1 fruit fly cellular context compared by ENCODE assay signal in the genomic region with DNA sequence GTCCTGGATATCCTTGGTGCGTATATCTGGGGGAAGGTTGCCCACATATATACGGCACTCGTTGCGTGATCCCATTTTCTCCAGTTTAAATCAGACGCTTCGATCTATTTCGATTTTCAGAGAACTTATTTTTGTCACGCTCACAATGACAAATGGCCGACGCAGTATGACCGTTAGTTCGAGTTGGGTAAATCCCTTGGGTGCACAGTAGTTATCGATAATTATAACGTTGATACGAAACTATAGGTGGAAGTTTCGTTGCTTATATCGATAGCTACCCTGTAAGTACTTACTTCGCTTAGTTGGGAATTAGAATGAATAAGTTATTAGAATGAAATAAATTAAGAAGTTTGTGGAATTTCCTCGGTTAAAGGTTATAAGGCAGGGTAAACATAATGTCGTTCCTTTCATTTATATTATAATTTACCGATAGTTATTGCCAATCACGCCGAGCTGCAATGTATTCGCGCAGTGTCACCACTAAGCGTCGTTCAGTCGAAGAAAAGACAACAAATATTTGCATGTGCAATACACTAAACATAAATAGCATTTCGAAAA.
TF ChIP-seq lines count a peak whose summit lies in the region.

A gene (minus strand): TSS at position 172 of the 558 bp plus-strand sequence.
A gene (plus strand): TSS at position 502 of the 558 bp plus-strand sequence.

TF ChIP-seq in whole organism, embryonic, 481 proteins besides CTCF, POLR2A, EP300 and RAD21 (continued from another document and continues in another):
- TF ChIP-seq Blimp-1 (GFP tag; optimal IDR thresholded peaks at IDR 0.05; lab: Kevin White, UChicago) (no peak), crc (GFP tag; optimal IDR thresholded peaks at IDR 0.05; lab: Kevin White, UChicago) (peak; percentile 68), CG4820 (GFP tag; optimal IDR thresholded peaks at IDR 0.05; lab: Kevin White, UChicago) (peak; percentile 72), CG11560 (tag; IDR thresholded peaks at IDR 0.05; lab: Robert Waterston, UW) (peak; percentile 52; the same call in 1 of the 3 replicates), CG1024 (GFP tag; IDR thresholded peaks at IDR 0.05; lab: Robert Waterston, UW) (0 out of 2 replicates have a peak, but pooled peaks have one; percentile 29), esg (GFP tag; conservative IDR thresholded peaks at IDR 0.05; lab: Robert Waterston, UW) (peak; percentile 47; the same call in 1 of the 2 replicates), dpn (GFP tag; optimal IDR thresholded peaks at IDR 0.05; lab: Kevin White, UChicago) (peak; percentile 78 to 82), Sox100B (GFP tag; optimal IDR thresholded peaks at IDR 0.05; lab: Kevin White, UChicago) (peak; percentile 69), CG12219 (GFP tag; optimal IDR thresholded peaks at IDR 0.05; lab: Kevin White, UChicago) (no peak), ttk (GFP tag; IDR thresholded peaks at IDR 0.05; lab: Robert Waterston, UW) (no peak; the same call in 1 of the 2 replicates), CG4404 (GFP tag; IDR thresholded peaks at IDR 0.05; lab: Robert Waterston, UW) (peak; percentile 79), Mes4 (GFP tag; optimal IDR thresholded peaks at IDR 0.05; lab: Kevin White, UChicago) (peak; percentile 57), ERR (GFP tag; optimal IDR thresholded peaks at IDR 0.05; lab: Kevin White, UChicago) (peak; percentile 57), CG17829 (tag; optimal IDR thresholded peaks at IDR 0.05; lab: Kevin White, UChicago) (peak; percentile 86), Hr3 (GFP tag; optimal IDR thresholded peaks at IDR 0.05; lab: Kevin White, UChicago) (peak; percentile 74), corto (GFP tag; optimal IDR thresholded peaks at IDR 0.05; lab: Kevin White, UChicago) (no peak), psq (GFP tag; optimal IDR thresholded peaks at IDR 0.05; lab: Kevin White, UChicago) (peak; percentile 49), Atf-2 (GFP tag; optimal IDR thresholded peaks at IDR 0.05; lab: Kevin White, UChicago) (peak; percentile 48), Gsc (GFP tag; IDR thresholded peaks at IDR 0.05; lab: Robert Waterston, UW) (no peak), tin (GFP tag; optimal IDR thresholded peaks at IDR 0.05; lab: Kevin White, UChicago) (peak; percentile 88), CG4328 (GFP tag; optimal IDR thresholded peaks at IDR 0.05; lab: Kevin White, UChicago) (peak; percentile 74), Doc3 (GFP tag; IDR thresholded peaks at IDR 0.05; lab: Robert Waterston, UW; ENCODE audit: partially characterized antibody) (peak; percentile 95), schlank (tag; optimal IDR thresholded peaks at IDR 0.05; lab: Kevin White, UChicago) (peak; percentile 30), croc (GFP tag; conservative IDR thresholded peaks at IDR 0.05; lab: Robert Waterston, UW) (peak; percentile 63), cad (GFP tag; optimal IDR thresholded peaks at IDR 0.05; lab: Kevin White, UChicago) (no peak), Med (GFP tag; lab: Kevin White, UChicago) (peak; percentile 95), danr (GFP tag; IDR thresholded peaks at IDR 0.05; lab: Robert Waterston, UW) (peak; percentile 54; the same call in 1 of the 2 replicates), Bdp1 (GFP tag; optimal IDR thresholded peaks at IDR 0.05; lab: Kevin White, UChicago) (peak; percentile 67), tll (GFP tag; optimal IDR thresholded peaks at IDR 0.05; lab: Kevin White, UChicago) (peak in 1 of 2 experiments; percentile 84), mam (GFP tag; optimal IDR thresholded peaks at IDR 0.05; lab: Kevin White, UChicago) (peak; percentile 84), Hand (GFP tag; optimal IDR thresholded peaks at IDR 0.05; lab: Kevin White, UChicago) (peak; percentile 42), Nf-YA (GFP tag; IDR thresholded peaks at IDR 0.05; lab: Robert Waterston, UW) (no peak), CG3995 (GFP tag; optimal IDR thresholded peaks at IDR 0.05; lab: Kevin White, UChicago) (peak; percentile 62), CG13894 (tag; optimal IDR thresholded peaks at IDR 0.05; lab: Kevin White, UChicago) (peak; percentile 71), Fer1 (GFP tag; optimal IDR thresholded peaks at IDR 0.05; lab: Kevin White, UChicago) (peak; percentile 78), zfh1 (GFP tag; IDR thresholded peaks at IDR 0.05; lab: Robert Waterston, UW) (peak; percentile 38; the same call in 1 of the 3 replicates), CG15696 (tag; optimal IDR thresholded peaks at IDR 0.05; lab: Kevin White, UChicago) (peak; percentile 86), onecut (GFP tag; IDR thresholded peaks at IDR 0.05; lab: Robert Waterston, UW) (peak; percentile 53), chinmo (GFP tag; IDR thresholded peaks at IDR 0.05; lab: Robert Waterston, UW; ENCODE audit: partially characterized antibody) (peak; percentile 94), CG4282 (GFP tag; optimal IDR thresholded peaks at IDR 0.05; lab: Kevin White, UChicago) (peak; percentile 42), prd (optimal IDR thresholded peaks at IDR 0.05; lab: Kevin White, UChicago) (no peak), prd (GFP tag; IDR thresholded peaks at IDR 0.05; lab: Robert Waterston, UW) (peak; percentile 86), CG42726 (GFP tag; IDR thresholded peaks at IDR 0.05; lab: Robert Waterston, UW; ENCODE audit: partially characterized antibody) (no peak; the same call in 1 of the 2 replicates), Ravus (GFP tag; IDR thresholded peaks at IDR 0.05; lab: Robert Waterston, UW) (peak; percentile 29), CG12071 (GFP tag; optimal IDR thresholded peaks at IDR 0.05; lab: Kevin White, UChicago) (no peak), Lim3 (GFP tag; IDR thresholded peaks at IDR 0.05; lab: Robert Waterston, UW) (no peak), nau (GFP tag; optimal IDR thresholded peaks at IDR 0.05; lab: Kevin White, UChicago) (peak; percentile 65), lola (GFP tag; optimal IDR thresholded peaks at IDR 0.05; lab: Kevin White, UChicago) (peak in 1 of 3 experiments; percentile 80), CG2202 (tag; optimal IDR thresholded peaks at IDR 0.05; lab: Kevin White, UChicago) (peak; percentile 59), HLHmδ (GFP tag; optimal IDR thresholded peaks at IDR 0.05; lab: Kevin White, UChicago) (peak; percentile 13), Stat92E (GFP tag; optimal IDR thresholded peaks at IDR 0.05; lab: Kevin White, UChicago) (peak in 1 of 3 experiments; percentile 44), CG9932 (GFP tag; IDR thresholded peaks at IDR 0.05; lab: Robert Waterston, UW) (peak; percentile 93), Jarid2 (GFP tag; optimal IDR thresholded peaks at IDR 0.05; lab: Kevin White, UChicago) (peak; percentile 39), CG17385 (GFP tag; optimal IDR thresholded peaks at IDR 0.05; lab: Kevin White, UChicago) (peak; percentile 61), CoRest (tag; optimal IDR thresholded peaks at IDR 0.05; lab: Kevin White, UChicago) (peak; percentile 89), CG7839 (tag; optimal IDR thresholded peaks at IDR 0.05; lab: Kevin White, UChicago) (peak; percentile 76), Usf (GFP tag; optimal IDR thresholded peaks at IDR 0.05; lab: Kevin White, UChicago) (peak; percentile 55), MBD-R2 (GFP tag; IDR thresholded peaks at IDR 0.05; lab: Robert Waterston, UW) (peak; percentile 74), CG10654 (GFP tag; optimal IDR thresholded peaks at IDR 0.05; lab: Kevin White, UChicago) (peak; percentile 73), bab2 (GFP tag; optimal IDR thresholded peaks at IDR 0.05; lab: Kevin White, UChicago) (peak; percentile 80), usp (GFP tag; optimal IDR thresholded peaks at IDR 0.05; lab: Kevin White, UChicago) (no peak), odd (GFP tag; optimal IDR thresholded peaks at IDR 0.05; lab: Kevin White, UChicago) (peak; percentile 30), CG12391 (tag; optimal IDR thresholded peaks at IDR 0.05; lab: Kevin White, UChicago) (peak; percentile 89), CG6272 (GFP tag; IDR thresholded peaks at IDR 0.05; lab: Robert Waterston, UW) (peak; percentile 89), Xbp1 (GFP tag; optimal IDR thresholded peaks at IDR 0.05; lab: Kevin White, UChicago) (peak; percentile 88), CG17568 (GFP tag; optimal IDR thresholded peaks at IDR 0.05; lab: Kevin White, UChicago) (peak; percentile 55), Max (GFP tag; optimal IDR thresholded peaks at IDR 0.05; lab: Kevin White, UChicago) (peak; percentile 87), trem (tag; optimal IDR thresholded peaks at IDR 0.05; lab: Kevin White, UChicago) (peak; percentile 88), CG10462 (GFP tag; optimal IDR thresholded peaks at IDR 0.05; lab: Kevin White, UChicago) (peak; percentile 70), CG3065 (GFP tag; optimal IDR thresholded peaks at IDR 0.05; lab: Kevin White, UChicago) (peak; percentile 47), CG12299 (tag; optimal IDR thresholded peaks at IDR 0.05; lab: Kevin White, UChicago) (peak; percentile 69), br (optimal IDR thresholded peaks at IDR 0.05; lab: Kevin White, UChicago) (no peak), E2f1 (GFP tag; IDR thresholded peaks at IDR 0.05; lab: Robert Waterston, UW) (peak; percentile 35), bowl (GFP tag; IDR thresholded peaks at IDR 0.05; lab: Robert Waterston, UW) (no peak), CG10267 (tag; optimal IDR thresholded peaks at IDR 0.05; lab: Kevin White, UChicago) (peak; percentile 82), CG30431 (GFP tag; optimal IDR thresholded peaks at IDR 0.05; lab: Kevin White, UChicago) (peak; percentile 2), Opbp (GFP tag; IDR thresholded peaks at IDR 0.05; lab: Robert Waterston, UW; ENCODE audit: partially characterized antibody) (peak; percentile 86), Camta (GFP tag; optimal IDR thresholded peaks at IDR 0.05; lab: Kevin White, UChicago) (peak; percentile 76), CrebB (tag; optimal IDR thresholded peaks at IDR 0.05; lab: Kevin White, UChicago) (no peak), tio (GFP tag; optimal IDR thresholded peaks at IDR 0.05; lab: Kevin White, UChicago) (peak; percentile 44), CG3407 (GFP tag; optimal IDR thresholded peaks at IDR 0.05; lab: Kevin White, UChicago) (peak; percentile 39), CG8765 (GFP tag; IDR thresholded peaks at IDR 0.05; lab: Robert Waterston, UW) (peak; percentile 45; the same call in 1 of the 2 replicates), CG12236 (GFP tag; optimal IDR thresholded peaks at IDR 0.05; lab: Kevin White, UChicago) (peak; percentile 16), CG11456 (GFP tag; IDR thresholded peaks at IDR 0.05; lab: Robert Waterston, UW) (peak; percentile 74; the same call in 2 of the 3 replicates), bcd (GFP tag; optimal IDR thresholded peaks at IDR 0.05; lab: Kevin White, UChicago) (peak; percentile 80), CG11723 (GFP tag; optimal IDR thresholded peaks at IDR 0.05; lab: Kevin White, UChicago) (peak; percentile 54), CG1602 (GFP tag; optimal IDR thresholded peaks at IDR 0.05; lab: Kevin White, UChicago) (peak; percentile 71), sens (GFP tag; lab: Kevin White, UChicago) (peak; percentile 98), Atf6 (GFP tag; IDR thresholded peaks at IDR 0.05; lab: Robert Waterston, UW) (peak; percentile 60; the same call in 1 of the 2 replicates), gcm (GFP tag; optimal IDR thresholded peaks at IDR 0.05; lab: Kevin White, UChicago) (peak; percentile 54), CG31224 (GFP tag; IDR thresholded peaks at IDR 0.05; lab: Robert Waterston, UW) (peak; percentile 45), CG31365 (tag; optimal IDR thresholded peaks at IDR 0.05; lab: Kevin White, UChicago) (no peak), Aef1 (GFP tag; IDR thresholded peaks at IDR 0.05; lab: Robert Waterston, UW) (peak; percentile 82; the same call in 2 of the 3 replicates), Poxn (GFP tag; IDR thresholded peaks at IDR 0.05; lab: Robert Waterston, UW) (no peak; the same call in 1 of the 2 replicates), CG5245 (GFP tag; optimal IDR thresholded peaks at IDR 0.05; lab: Kevin White, UChicago) (peak; percentile 7), seq (GFP tag; IDR thresholded peaks at IDR 0.05; lab: Robert Waterston, UW) (no peak), gsb (GFP tag; IDR thresholded peaks at IDR 0.05; lab: Robert Waterston, UW) (no peak), CG6683 (GFP tag; optimal IDR thresholded peaks at IDR 0.05; lab: Kevin White, UChicago) (peak; percentile 14), Lhr (GFP tag; optimal IDR thresholded peaks at IDR 0.05; lab: Kevin White, UChicago) (peak; percentile 52), CG34422 (GFP tag; IDR thresholded peaks at IDR 0.05; lab: Robert Waterston, UW) (peak; percentile 53; the same call in 2 of the 3 replicates), vfl (GFP tag; optimal IDR thresholded peaks at IDR 0.05; lab: Kevin White, UChicago) (peak; percentile 85), slp2 (GFP tag; optimal IDR thresholded peaks at IDR 0.05; lab: Kevin White, UChicago) (peak; percentile 69), sc (optimal IDR thresholded peaks at IDR 0.05; lab: Kevin White, UChicago) (no peak), sc (GFP tag; optimal IDR thresholded peaks at IDR 0.05; lab: Kevin White, UChicago) (peak; percentile 34), slou (GFP tag; optimal IDR thresholded peaks at IDR 0.05; lab: Kevin White, UChicago) (peak; percentile 52), CG2875 (GFP tag; optimal IDR thresholded peaks at IDR 0.05; lab: Kevin White, UChicago) (peak; percentile 42), Ets65A (GFP tag; lab: Kevin White, UChicago) (peak; percentile 96), fd64A (GFP tag; optimal IDR thresholded peaks at IDR 0.05; lab: Kevin White, UChicago) (no peak), CG10543 (GFP tag; optimal IDR thresholded peaks at IDR 0.05; lab: Kevin White, UChicago) (peak; percentile 89), Sin3A (optimal IDR thresholded peaks at IDR 0.05; lab: Kevin White, UChicago) (peak; percentile 96), H2.0 (GFP tag; IDR thresholded peaks at IDR 0.05; lab: Robert Waterston, UW) (peak; percentile 51), pita (GFP tag; optimal IDR thresholded peaks at IDR 0.05; lab: Kevin White, UChicago) (no peak), CG1529 (GFP tag; optimal IDR thresholded peaks at IDR 0.05; lab: Kevin White, UChicago) (peak; percentile 24), tx (GFP tag; optimal IDR thresholded peaks at IDR 0.05; lab: Kevin White, UChicago) (peak; percentile 71), klu (GFP tag; IDR thresholded peaks at IDR 0.05; lab: Robert Waterston, UW) (peak; percentile 60), CG8924 (tag; optimal IDR thresholded peaks at IDR 0.05; lab: Kevin White, UChicago) (peak; percentile 83), Dp (GFP tag; optimal IDR thresholded peaks at IDR 0.05; lab: Kevin White, UChicago) (peak; percentile 29), lilli (GFP tag; optimal IDR thresholded peaks at IDR 0.05; lab: Kevin White, UChicago) (peak; percentile 91), CG6765 (GFP tag; optimal IDR thresholded peaks at IDR 0.05; lab: Kevin White, UChicago) (peak; percentile 20), Vsx1 (GFP tag; optimal IDR thresholded peaks at IDR 0.05; lab: Kevin White, UChicago) (peak; percentile 61), Abd-B (GFP tag; optimal IDR thresholded peaks at IDR 0.05; lab: Kevin White, UChicago) (peak; percentile 84), Oli (tag; optimal IDR thresholded peaks at IDR 0.05; lab: Kevin White, UChicago) (peak; percentile 65), sr (GFP tag; IDR thresholded peaks at IDR 0.05; lab: Robert Waterston, UW) (no peak)
